Fruit fly (Drosophila melanogaster) whole organism, embryonic: ENCODE measurements around the gene Ada2a.

Experiments
- Atf6 ChIP-seq: fragments of 200-800 bp; sonication (Bioruptor generic); IDR thresholded peaks from 2 replicates; pipeline ENCODE4 v1.3.6; 2022; ENCODE audit warnings: missing biosample characterization, missing genetic modification characterization
- CG10147 ChIP-seq: fragments of 200-800 bp; sonication (Bioruptor generic); optimal IDR thresholded peaks from 2 replicates; lab custom pipeline; 2019; ENCODE audit warnings: missing biosample characterization, mild to moderate bottlenecking, missing genetic modification characterization, moderate library complexity
- CG11696 ChIP-seq: fragments of 200-800 bp; sonication (Bioruptor generic); IDR thresholded peaks from 2 replicates; pipeline ENCODE4 v1.3.6; 2022; ENCODE audit warnings: missing biosample characterization, missing genetic modification characterization
- CG12155 ChIP-seq: fragments of 200-800 bp; sonication (Bioruptor generic); optimal IDR thresholded peaks from 3 replicates; lab custom pipeline; 2016; ENCODE audit warnings: missing biosample characterization, missing genetic modification characterization
- CG12236 ChIP-seq: fragments of 200-800 bp; sonication (Bioruptor generic); optimal IDR thresholded peaks from 2 replicates; lab custom pipeline; 2016; ENCODE audit warnings: missing biosample characterization, missing genetic modification characterization
- CG12659 ChIP-seq: fragments of 200-800 bp; sonication (Bioruptor generic); optimal IDR thresholded peaks from 3 replicates; lab custom pipeline; 2017; ENCODE audit warnings: mild to moderate bottlenecking, missing biosample characterization, missing genetic modification reagents, missing genetic modification characterization
- CG12744 ChIP-seq: fragments of 200-800 bp; sonication (Bioruptor generic); optimal IDR thresholded peaks from 2 replicates; lab custom pipeline; 2016; ENCODE audit warnings: missing biosample characterization, missing genetic modification characterization
- CG12942 ChIP-seq: fragments of 200-800 bp; sonication (Bioruptor generic); optimal IDR thresholded peaks from 3 replicates; lab custom pipeline; 2016; ENCODE audit warnings: missing biosample characterization, missing genetic modification characterization
- CG13624 ChIP-seq: fragments of 200-800 bp; sonication (Bioruptor generic); optimal IDR thresholded peaks from 2 replicates; lab custom pipeline; 2016; ENCODE audit warnings: missing biosample characterization, missing genetic modification characterization
- CG13775 ChIP-seq: fragments of 200-800 bp; sonication (Bioruptor generic); optimal IDR thresholded peaks from 3 replicates; lab custom pipeline; 2017; ENCODE audit warnings: missing biosample characterization, mild to moderate bottlenecking, missing genetic modification characterization
- CG1529 ChIP-seq: fragments of 200-800 bp; sonication (Bioruptor generic); optimal IDR thresholded peaks from 3 replicates; lab custom pipeline; 2018; ENCODE audit warnings: missing biosample characterization, missing genetic modification characterization
- CG16863 ChIP-seq: fragments of 200-800 bp; sonication (Bioruptor generic); optimal IDR thresholded peaks from 3 replicates; lab custom pipeline; 2016; ENCODE audit warnings: missing biosample characterization, missing genetic modification characterization
- CG17361 ChIP-seq: fragments of 200-800 bp; sonication (Bioruptor generic); IDR thresholded peaks from 3 replicates; pipeline ENCODE4 v1.3.6; 2022; ENCODE audit warnings: missing biosample characterization, missing genetic modification characterization
- CG30403 ChIP-seq: fragments of 200-800 bp; sonication (Bioruptor generic); optimal IDR thresholded peaks from 3 replicates; lab custom pipeline; 2016; ENCODE audit warnings: missing biosample characterization, missing genetic modification characterization
- CG30431 ChIP-seq: fragments of 200-800 bp; sonication (Bioruptor generic); optimal IDR thresholded peaks from 2 replicates; lab custom pipeline; 2017; ENCODE audit warnings: missing biosample characterization, missing genetic modification characterization
- CG3838 ChIP-seq: fragments of 200-800 bp; sonication (Bioruptor generic); optimal IDR thresholded peaks from 3 replicates; lab custom pipeline; 2016; ENCODE audit warnings: missing biosample characterization, missing genetic modification characterization
- CG4707 ChIP-seq: fragments of 200-800 bp; sonication (Bioruptor generic); optimal IDR thresholded peaks from 2 replicates; lab custom pipeline; 2018; ENCODE audit warnings: missing biosample characterization, mild to moderate bottlenecking, missing genetic modification characterization, moderate library complexity
- CG5953 ChIP-seq: fragments of 200-800 bp; sonication (Bioruptor generic); IDR thresholded peaks from 2 replicates; pipeline ENCODE4 v1.3.6; 2022; ENCODE audit warnings: missing biosample characterization, missing genetic modification characterization
- CG6254 ChIP-seq: fragments of 200-800 bp; sonication (Bioruptor generic); optimal IDR thresholded peaks from 3 replicates; lab custom pipeline; 2017; ENCODE audit warnings: mild to moderate bottlenecking, missing biosample characterization, missing genetic modification reagents, missing genetic modification characterization
- CG6683 ChIP-seq: fragments of 200-800 bp; sonication (Bioruptor generic); optimal IDR thresholded peaks from 2 replicates; lab custom pipeline; 2017; ENCODE audit warnings: missing biosample characterization, mild to moderate bottlenecking, missing genetic modification characterization, missing genetic modification reagents
- CG6765 ChIP-seq: fragments of 200-800 bp; sonication (Bioruptor generic); optimal IDR thresholded peaks from 3 replicates; lab custom pipeline; 2017; ENCODE audit warnings: missing biosample characterization, mild to moderate bottlenecking, missing genetic modification characterization
- CG7372 ChIP-seq: fragments of 200-800 bp; sonication (Bioruptor generic); IDR thresholded peaks from 2 replicates; pipeline ENCODE4 v1.3.6; 2022; ENCODE audit warnings: missing biosample characterization, missing genetic modification characterization
- Dad ChIP-seq: fragments of 200-800 bp; sonication (Bioruptor generic); optimal IDR thresholded peaks from 3 replicates; lab custom pipeline; 2016; ENCODE audit warnings: missing biosample characterization, missing genetic modification characterization
- Dek ChIP-seq: fragments of 200-800 bp; sonication (Bioruptor generic); optimal IDR thresholded peaks from 3 replicates; lab custom pipeline; 2019; ENCODE audit warnings: missing biosample characterization, mild to moderate bottlenecking, missing genetic modification characterization, moderate library complexity
- Dfd ChIP-seq, 2 experiments: fragments of >200 bp; optimal IDR thresholded peaks; 2 replicates each; lab custom pipeline; 2017; ENCODE audit warnings: missing biosample characterization in 2 of 2, missing genetic modification characterization in 2 of 2
- Dll ChIP-seq: fragments of 200-800 bp; sonication (Bioruptor generic); IDR thresholded peaks from 4 replicates; pipeline ENCODE4 v1.3.6; 2022; ENCODE audit warnings: missing biosample characterization, missing genetic modification characterization; ENCODE audit not compliant: partially characterized antibody
- H15 ChIP-seq: fragments of 200-800 bp; sonication (Bioruptor generic); IDR thresholded peaks from 3 replicates; pipeline ENCODE4 v1.3.6; 2022; ENCODE audit warnings: missing biosample characterization, missing genetic modification characterization
- Hr3 ChIP-seq: fragments of 200-800 bp; sonication (Bioruptor generic); optimal IDR thresholded peaks from 3 replicates; lab custom pipeline; 2016; ENCODE audit warnings: missing biosample characterization, missing genetic modification characterization
- Lpt ChIP-seq: fragments of >200 bp; optimal IDR thresholded peaks from 2 replicates; lab custom pipeline; 2018; ENCODE audit warnings: missing biosample characterization, missing genetic modification characterization
- Sin3A ChIP-seq: fragments of >200 bp; optimal IDR thresholded peaks from 2 replicates; lab custom pipeline; 2018
- Sox100B ChIP-seq: fragments of 200-800 bp; sonication (Bioruptor generic); optimal IDR thresholded peaks from 3 replicates; lab custom pipeline; 2018; ENCODE audit warnings: missing biosample characterization, mild to moderate bottlenecking, missing genetic modification characterization
- TFAM ChIP-seq: fragments of 200-800 bp; sonication (Bioruptor generic); optimal IDR thresholded peaks from 2 replicates; lab custom pipeline; 2017; ENCODE audit warnings: missing biosample characterization, missing genetic modification characterization, inconsistent platforms
- Xbp1 ChIP-seq: fragments of 200-800 bp; sonication (Bioruptor generic); optimal IDR thresholded peaks from 3 replicates; lab custom pipeline; 2016; ENCODE audit warnings: missing biosample characterization, mild to moderate bottlenecking, missing genetic modification characterization
- ab ChIP-seq: fragments of 200-800 bp; sonication (Bioruptor generic); optimal IDR thresholded peaks from 2 replicates; lab custom pipeline; 2016; ENCODE audit warnings: missing biosample characterization, missing genetic modification characterization
- az2 ChIP-seq: fragments of 200-800 bp; sonication (Bioruptor generic); optimal IDR thresholded peaks from 3 replicates; lab custom pipeline; 2016; ENCODE audit warnings: missing biosample characterization, missing genetic modification characterization
- corto ChIP-seq: fragments of 200-800 bp; sonication (Bioruptor generic); optimal IDR thresholded peaks from 2 replicates; lab custom pipeline; 2016; ENCODE audit warnings: missing biosample characterization, mild to moderate bottlenecking, missing genetic modification characterization, moderate library complexity
- disco-r ChIP-seq: fragments of 200-800 bp; sonication (Bioruptor generic); optimal IDR thresholded peaks from 2 replicates; lab custom pipeline; 2016; ENCODE audit warnings: missing biosample characterization, missing genetic modification characterization
- emc ChIP-seq: fragments of 200-800 bp; sonication (Bioruptor generic); optimal IDR thresholded peaks from 2 replicates; lab custom pipeline; 2016; ENCODE audit warnings: missing biosample characterization, missing genetic modification characterization
- eyg ChIP-seq: fragments of 200-800 bp; sonication (Bioruptor generic); optimal IDR thresholded peaks from 3 replicates; lab custom pipeline; 2016; ENCODE audit warnings: missing biosample characterization, missing genetic modification characterization
- kni ChIP-seq: fragments of 200-800 bp; sonication (Bioruptor generic); optimal IDR thresholded peaks from 3 replicates; lab custom pipeline; 2017; ENCODE audit warnings: mild to moderate bottlenecking, missing biosample characterization, missing genetic modification reagents, missing genetic modification characterization
- lab ChIP-seq: fragments of 200-800 bp; sonication (Bioruptor generic); optimal IDR thresholded peaks from 3 replicates; lab custom pipeline; 2017; ENCODE audit warnings: missing biosample characterization, missing genetic modification characterization, mild to moderate bottlenecking, moderate library complexity, missing genetic modification reagents
- luna ChIP-seq: fragments of 200-800 bp; sonication (Bioruptor generic); optimal IDR thresholded peaks from 2 replicates; lab custom pipeline; 2016; ENCODE audit warnings: missing biosample characterization, missing genetic modification characterization
- nerfin-2 ChIP-seq: fragments of 200-800 bp; sonication (Bioruptor generic); IDR thresholded peaks from 2 replicates; pipeline ENCODE4 v1.3.6; 2022; ENCODE audit warnings: missing biosample characterization, missing genetic modification characterization; ENCODE audit not compliant: partially characterized antibody
- onecut ChIP-seq: fragments of 200-800 bp; sonication (Bioruptor generic); IDR thresholded peaks from 2 replicates; pipeline ENCODE4 v1.3.6; 2022; ENCODE audit warnings: missing biosample characterization, missing genetic modification characterization
- salm ChIP-seq: fragments of 200-800 bp; sonication (Bioruptor generic); optimal IDR thresholded peaks from 2 replicates; lab custom pipeline; 2018; ENCODE audit warnings: missing biosample characterization, mild to moderate bottlenecking, missing genetic modification characterization
- sc ChIP-seq, 3 experiments: fragments of >200 bp in 2 of 3; fragments of 200-800 bp in 1 of 3; sonication (Bioruptor generic) in 1 of 3; optimal IDR thresholded peaks; 2 replicates in 2 of 3; 3 replicates in 1 of 3; lab custom pipeline; 2017; ENCODE audit warnings: mild to moderate bottlenecking in 1 of 3, missing biosample characterization in 1 of 3, missing genetic modification characterization in 1 of 3, missing genetic modification reagents in 1 of 3
- stwl ChIP-seq: fragments of 200-800 bp; sonication (Bioruptor generic); optimal IDR thresholded peaks from 3 replicates; lab custom pipeline; 2018; ENCODE audit warnings: missing biosample characterization, mild to moderate bottlenecking, missing genetic modification characterization, moderate library complexity
- twi ChIP-seq: fragments of 200-800 bp; optimal IDR thresholded peaks from 2 replicates; lab custom pipeline; 2019; ENCODE audit warnings: missing biosample characterization, mild to moderate bottlenecking, missing genetic modification characterization, moderate library complexity
- usp ChIP-seq: fragments of >200 bp; optimal IDR thresholded peaks from 2 replicates; lab custom pipeline; 2017; ENCODE audit warnings: missing biosample characterization, missing genetic modification characterization
- vnd ChIP-seq: fragments of 200-800 bp; sonication (Bioruptor generic); IDR thresholded peaks from 3 replicates; pipeline ENCODE4 v1.3.6; 2022; ENCODE audit warnings: missing biosample characterization, missing genetic modification characterization; ENCODE audit not compliant: partially characterized antibody

The Ada2a gene

DNA sequence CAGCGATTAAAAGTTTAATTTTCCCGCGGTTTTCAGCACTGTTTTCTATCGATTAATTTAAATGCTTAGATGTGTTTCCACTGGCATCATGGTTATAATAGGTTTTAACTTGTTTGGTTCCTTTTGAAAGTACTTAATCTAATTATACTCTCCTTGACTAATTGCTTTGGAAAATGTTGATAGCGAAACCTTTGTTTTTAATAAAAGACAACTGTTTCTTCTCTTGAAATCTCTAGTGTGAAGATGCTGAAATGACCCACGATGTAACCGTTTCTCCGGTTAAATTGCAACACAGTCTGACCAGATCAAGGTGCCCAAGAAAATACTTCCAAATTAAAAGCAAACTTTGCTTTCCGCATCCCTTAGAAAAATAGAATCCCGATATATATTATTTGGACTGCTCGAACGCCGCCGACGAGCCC, 43.6 kb upstream of the Ada2a start, which contains the start of gene Dlc90F (continued):
- TF ChIP-seq CG13624 = peak; percentile 88
- peak; percentile 67 for TF ChIP-seq twi
- peak; percentile 81 for TF ChIP-seq Hr3 (GFP tag; lab: Kevin White, UChicago)
- TF ChIP-seq Xbp1 = peak; percentile 82
- TF ChIP-seq CG30431 (GFP tag; lab: Kevin White, UChicago) = peak; percentile 61
- peak; percentile 31 for TF ChIP-seq CG3838 (GFP tag; lab: Kevin White, UChicago)
- no peak for TF ChIP-seq corto
- TF ChIP-seq emc (GFP tag; lab: Kevin White, UChicago) = peak; percentile 64
- TF ChIP-seq salm (tag; lab: Kevin White, UChicago) = peak; percentile 26
- TF ChIP-seq sc (optimal IDR thresholded peaks at IDR 0.05; lab: Kevin White, UChicago) = no peak
- TF ChIP-seq sc (GFP tag; optimal IDR thresholded peaks at IDR 0.05; lab: Kevin White, UChicago) = peak; percentile 53
- peak; percentile 67 for TF ChIP-seq lab
- TF ChIP-seq CG12236 (GFP tag; lab: Kevin White, UChicago) = peak; percentile 19
- peak; percentile 49 for TF ChIP-seq disco-r
- peak; percentile 69 for TF ChIP-seq CG12942 (GFP tag; lab: Kevin White, UChicago)
- peak; percentile 41 for TF ChIP-seq CG16863 (GFP tag; lab: Kevin White, UChicago)
- TF ChIP-seq CG17361 = peak; percentile 84
- TF ChIP-seq CG7372 (GFP tag; lab: Robert Waterston, UW) = peak; percentile 75
- peak; percentile 64 for TF ChIP-seq CG12744
- peak; percentile 87 for TF ChIP-seq CG30403 (GFP tag; lab: Kevin White, UChicago)
- TF ChIP-seq Dfd (GFP tag; optimal IDR thresholded peaks at IDR 0.05; lab: Kevin White, UChicago) = peak in 1 of 2 experiments; percentile 19
- peak; percentile 74 for TF ChIP-seq CG13775
- TF ChIP-seq CG12659 (GFP tag; lab: Kevin White, UChicago) = peak; percentile 94
- TF ChIP-seq kni (GFP tag; lab: Kevin White, UChicago) = no peak
- TF ChIP-seq TFAM (GFP tag; lab: Kevin White, UChicago) = peak; percentile 21
- TF ChIP-seq Atf6 (GFP tag; lab: Robert Waterston, UW) = peak; percentile 74; the same call in 1 of the 2 replicates
- TF ChIP-seq Sox100B (GFP tag; lab: Kevin White, UChicago) = no peak
- 0 out of 2 replicates have a peak, but pooled peaks have one; percentile 28 for TF ChIP-seq CG11696 (GFP tag; lab: Robert Waterston, UW)
- TF ChIP-seq CG6254 = no peak
- TF ChIP-seq CG4707 = no peak
- TF ChIP-seq CG5953 (GFP tag; lab: Robert Waterston, UW) = peak; percentile 61; the same call in 1 of the 2 replicates
- TF ChIP-seq vnd = 0 out of 3 replicates have a peak, but pooled peaks have one; percentile 42
- TF ChIP-seq eyg (GFP tag; lab: Kevin White, UChicago) = peak; percentile 78
- peak; percentile 40 for TF ChIP-seq CG1529 (GFP tag; lab: Kevin White, UChicago)
- no peak for TF ChIP-seq usp (GFP tag; lab: Kevin White, UChicago)
- TF ChIP-seq CG12155 (GFP tag; lab: Kevin White, UChicago) = peak; percentile 80
- TF ChIP-seq Dek (tag; lab: Kevin White, UChicago) = peak; percentile 73
- TF ChIP-seq CG10147 (GFP tag; lab: Kevin White, UChicago) = peak; percentile 57
- no peak for TF ChIP-seq luna
- peak; percentile 65; the same call in 2 of the 4 replicates for TF ChIP-seq Dll (GFP tag; lab: Robert Waterston, UW)
- TF ChIP-seq ab (GFP tag; lab: Kevin White, UChicago) = no peak
- TF ChIP-seq H15 (GFP tag; lab: Robert Waterston, UW) = peak; percentile 77; the same call in 2 of the 3 replicates
- TF ChIP-seq Dad = peak; percentile 53
- no peak for TF ChIP-seq nerfin-2 (GFP tag; lab: Robert Waterston, UW)
- no peak for TF ChIP-seq CG6683
- no peak for TF ChIP-seq CG6765 (GFP tag; lab: Kevin White, UChicago)
- peak; percentile 78 for TF ChIP-seq az2
- TF ChIP-seq Sin3A (lab: Kevin White, UChicago) = peak; percentile 99
- TF ChIP-seq onecut (GFP tag; lab: Robert Waterston, UW) = peak; percentile 57
- no peak for TF ChIP-seq Lpt
- TF ChIP-seq stwl (tag; lab: Kevin White, UChicago) = peak; percentile 87
